Fruit fly (Drosophila melanogaster) whole organism, embryonic: ENCODE data around the gene CG12106.
A peak's percentile ranks its signal among the peaks of the same experiment; 100 is the strongest.

Experiments
- BtbVII ChIP-seq: fragments of 200-800 bp; sonication (Bioruptor generic); optimal IDR thresholded peaks from 3 replicates; lab custom pipeline; 2017; ENCODE audit warnings: missing biosample characterization, mild to moderate bottlenecking, missing genetic modification characterization
- Bteb2 ChIP-seq: fragments of 200-800 bp; sonication (Bioruptor generic); optimal IDR thresholded peaks from 2 replicates; lab custom pipeline; 2016; ENCODE audit warnings: missing biosample characterization, missing genetic modification characterization
- CG12744 ChIP-seq: fragments of 200-800 bp; sonication (Bioruptor generic); optimal IDR thresholded peaks from 2 replicates; lab custom pipeline; 2016; ENCODE audit warnings: missing biosample characterization, missing genetic modification characterization
- CG13296 ChIP-seq: fragments of 200-800 bp; sonication (Bioruptor generic); optimal IDR thresholded peaks from 3 replicates; lab custom pipeline; 2018; ENCODE audit warnings: missing biosample characterization, mild to moderate bottlenecking, missing genetic modification characterization
- CG14965 ChIP-seq: fragments of 200-800 bp; sonication (Bioruptor generic); optimal IDR thresholded peaks from 2 replicates; lab custom pipeline; 2016; ENCODE audit warnings: missing biosample characterization, missing genetic modification characterization, borderline replicate concordance
- CG1529 ChIP-seq: fragments of 200-800 bp; sonication (Bioruptor generic); optimal IDR thresholded peaks from 3 replicates; lab custom pipeline; 2018; ENCODE audit warnings: missing biosample characterization, missing genetic modification characterization
- CG2678 ChIP-seq: fragments of 200-800 bp; sonication (Bioruptor generic); optimal IDR thresholded peaks from 3 replicates; lab custom pipeline; 2019; ENCODE audit warnings: missing biosample characterization, mild to moderate bottlenecking, missing genetic modification characterization, moderate library complexity
- CG3407 ChIP-seq: fragments of 200-800 bp; sonication (Bioruptor generic); optimal IDR thresholded peaks from 2 replicates; lab custom pipeline; 2018; ENCODE audit warnings: missing biosample characterization, mild to moderate bottlenecking, missing genetic modification characterization
- CG4730 ChIP-seq: fragments of 200-800 bp; sonication (Bioruptor generic); IDR thresholded peaks from 2 replicates; pipeline ENCODE4 v1.3.6; 2022; ENCODE audit warnings: missing biosample characterization, missing genetic modification characterization
- CG6689 ChIP-seq: fragments of 200-800 bp; sonication (Bioruptor generic); IDR thresholded peaks from 2 replicates; pipeline ENCODE4 v1.3.6; 2022; ENCODE audit warnings: missing biosample characterization, missing genetic modification characterization
- CG7271 ChIP-seq: fragments of 200-800 bp; sonication (Bioruptor generic); optimal IDR thresholded peaks from 2 replicates; lab custom pipeline; 2018; ENCODE audit warnings: missing biosample characterization, mild to moderate bottlenecking, missing genetic modification characterization, moderate library complexity
- CG7928 ChIP-seq: fragments of 200-800 bp; sonication (Bioruptor generic); optimal IDR thresholded peaks from 2 replicates; lab custom pipeline; 2017; ENCODE audit warnings: missing biosample characterization, mild to moderate bottlenecking, missing genetic modification characterization
- CG8290 ChIP-seq, 3 experiments: fragments of 200-800 bp; sonication (Bioruptor generic); optimal IDR thresholded peaks; 2 replicates each; lab custom pipeline; 2016 to 2019; ENCODE audit warnings: missing biosample characterization in 3 of 3, missing genetic modification characterization in 3 of 3, mild to moderate bottlenecking in 2 of 3, moderate library complexity in 1 of 3
- CG8478 ChIP-seq: fragments of >200 bp; optimal IDR thresholded peaks from 2 replicates; lab custom pipeline; 2018
- CG8765 ChIP-seq: fragments of 200-800 bp; sonication (Bioruptor generic); IDR thresholded peaks from 2 replicates; pipeline ENCODE4 v1.3.6; 2022; ENCODE audit warnings: missing biosample characterization, missing genetic modification characterization
- CG8924 ChIP-seq: fragments of 200-800 bp; optimal IDR thresholded peaks from 3 replicates; lab custom pipeline; 2019; ENCODE audit warnings: missing biosample characterization, mild to moderate bottlenecking, missing genetic modification characterization, moderate library complexity
- CG8944 ChIP-seq: fragments of 200-800 bp; sonication (Bioruptor generic); optimal IDR thresholded peaks from 3 replicates; lab custom pipeline; 2016; ENCODE audit warnings: missing biosample characterization, missing genetic modification characterization
- CG9876 ChIP-seq: fragments of 200-800 bp; sonication (Bioruptor generic); optimal IDR thresholded peaks from 2 replicates; lab custom pipeline; 2016; ENCODE audit warnings: missing biosample characterization, missing genetic modification characterization
- Dek ChIP-seq: fragments of 200-800 bp; sonication (Bioruptor generic); optimal IDR thresholded peaks from 3 replicates; lab custom pipeline; 2019; ENCODE audit warnings: missing biosample characterization, mild to moderate bottlenecking, missing genetic modification characterization, moderate library complexity
- Dfd ChIP-seq, 2 experiments: fragments of >200 bp; optimal IDR thresholded peaks; 2 replicates each; lab custom pipeline; 2017; ENCODE audit warnings: missing biosample characterization in 2 of 2, missing genetic modification characterization in 2 of 2
- Drgx ChIP-seq: fragments of 200-800 bp; sonication (Bioruptor generic); IDR thresholded peaks from 2 replicates; pipeline ENCODE4 v1.3.6; 2022; ENCODE audit warnings: missing biosample characterization, missing genetic modification characterization
- Ets65A ChIP-seq: fragments of 200-800 bp; sonication (Bioruptor generic); peaks from one replicate; lab custom pipeline; 2016; ENCODE audit warnings: missing biosample characterization, missing genetic modification characterization
- Fer1 ChIP-seq: fragments of 200-800 bp; sonication (Bioruptor generic); optimal IDR thresholded peaks from 2 replicates; lab custom pipeline; 2017; ENCODE audit warnings: missing biosample characterization, mild to moderate bottlenecking, missing genetic modification characterization
- HHEX ChIP-seq: fragments of 200-800 bp; sonication (Bioruptor generic); optimal IDR thresholded peaks from 3 replicates; lab custom pipeline; 2017; ENCODE audit warnings: missing biosample characterization, mild to moderate bottlenecking, missing genetic modification characterization, missing genetic modification reagents
- HLH54F ChIP-seq: fragments of 200-800 bp; sonication (Bioruptor generic); optimal IDR thresholded peaks from 3 replicates; lab custom pipeline; 2016; ENCODE audit warnings: missing biosample characterization, missing genetic modification characterization
- Hand ChIP-seq: fragments of 200-800 bp; sonication (Bioruptor generic); optimal IDR thresholded peaks from 2 replicates; lab custom pipeline; 2017; ENCODE audit warnings: mild to moderate bottlenecking, missing biosample characterization, missing genetic modification reagents, missing genetic modification characterization
- Hmx ChIP-seq: fragments of 200-800 bp; sonication (Bioruptor generic); optimal IDR thresholded peaks from 2 replicates; lab custom pipeline; 2016; ENCODE audit warnings: missing biosample characterization, missing genetic modification characterization
- Hr39 ChIP-seq: fragments of >200 bp; optimal IDR thresholded peaks from 2 replicates; lab custom pipeline; 2017
- Lim3 ChIP-seq: fragments of 200-800 bp; sonication (Bioruptor generic); IDR thresholded peaks from 2 replicates; pipeline ENCODE4 v1.3.6; 2022; ENCODE audit warnings: missing biosample characterization, missing genetic modification characterization
- Usf ChIP-seq: fragments of 200-800 bp; sonication (Bioruptor generic); optimal IDR thresholded peaks from 2 replicates; lab custom pipeline; 2017; ENCODE audit warnings: missing genotype, missing biosample characterization, missing genetic modification characterization
- al ChIP-seq: fragments of 200-800 bp; sonication (Bioruptor generic); IDR thresholded peaks from 2 replicates; pipeline ENCODE4 v1.3.6; 2022; ENCODE audit warnings: missing biosample characterization, missing genetic modification characterization
- bab2 ChIP-seq: fragments of 200-800 bp; sonication (Bioruptor generic); optimal IDR thresholded peaks from 2 replicates; lab custom pipeline; 2016; ENCODE audit warnings: missing biosample characterization, missing genetic modification characterization
- bowl ChIP-seq: fragments of 200-800 bp; sonication (Bioruptor generic); IDR thresholded peaks from 2 replicates; pipeline ENCODE4 v1.3.6; 2022; ENCODE audit warnings: missing biosample characterization, missing genetic modification characterization
- caup ChIP-seq: fragments of 200-800 bp; sonication (Bioruptor generic); optimal IDR thresholded peaks from 3 replicates; lab custom pipeline; 2017; ENCODE audit warnings: missing biosample characterization, mild to moderate bottlenecking, missing genetic modification characterization, moderate library complexity; ENCODE audit not compliant: severe bottlenecking
- croc ChIP-seq: fragments of 200-800 bp; sonication (Bioruptor generic); conservative IDR thresholded peaks from 3 replicates; pipeline ENCODE4 v1.3.6; 2022; ENCODE audit warnings: missing biosample characterization, missing genetic modification characterization
- gcm ChIP-seq: fragments of 200-800 bp; sonication (Bioruptor generic); optimal IDR thresholded peaks from 2 replicates; lab custom pipeline; 2019; ENCODE audit warnings: missing biosample characterization, mild to moderate bottlenecking, missing genetic modification characterization, moderate library complexity
- schlank ChIP-seq: fragments of 200-800 bp; sonication (Bioruptor generic); optimal IDR thresholded peaks from 2 replicates; lab custom pipeline; 2018; ENCODE audit warnings: missing biosample characterization, mild to moderate bottlenecking, missing genetic modification characterization
- sens-2 ChIP-seq: fragments of 200-800 bp; sonication (Bioruptor generic); IDR thresholded peaks from 2 replicates; pipeline ENCODE4 v1.3.6; 2022; ENCODE audit warnings: missing biosample characterization, missing genetic modification characterization
- stc ChIP-seq: fragments of 200-800 bp; sonication (Bioruptor generic); IDR thresholded peaks from 2 replicates; pipeline ENCODE4 v1.3.6; 2022; ENCODE audit warnings: missing biosample characterization, missing genetic modification characterization
- usp ChIP-seq: fragments of >200 bp; optimal IDR thresholded peaks from 2 replicates; lab custom pipeline; 2017; ENCODE audit warnings: missing biosample characterization, missing genetic modification characterization
- vfl ChIP-seq: fragments of 200-800 bp; sonication (Bioruptor generic); optimal IDR thresholded peaks from 2 replicates; lab custom pipeline; 2016; ENCODE audit warnings: missing biosample characterization, missing genetic modification characterization
- vvl ChIP-seq: fragments of 200-800 bp; sonication (Bioruptor generic); IDR thresholded peaks from 2 replicates; pipeline ENCODE4 v1.3.6; 2022; ENCODE audit warnings: missing biosample characterization, missing genetic modification characterization
- wek ChIP-seq: fragments of 200-800 bp; sonication (Bioruptor generic); optimal IDR thresholded peaks from 3 replicates; lab custom pipeline; 2018; ENCODE audit warnings: missing biosample characterization, mild to moderate bottlenecking, missing genetic modification characterization, moderate library complexity
- yki ChIP-seq: fragments of >200 bp; optimal IDR thresholded peaks from 3 replicates; lab custom pipeline; 2018

Gene CG12106

dm6 chrX:9201866-9202681 is 8.4 kb downstream of the CG12106 start (continued):
- TF ChIP-seq Hand (GFP tag; lab: Kevin White, UChicago) (peak; percentile 72), CG2678 (tag; lab: Kevin White, UChicago) (peak; percentile 88), CG8924 (peak; percentile 84), CG6689 (GFP tag; lab: Robert Waterston, UW) (peak; percentile 92), Hr39 (lab: Kevin White, UChicago) (no peak), Hmx (GFP tag; lab: Kevin White, UChicago) (no peak), CG7271 (tag; lab: Kevin White, UChicago) (no peak), vfl (GFP tag; lab: Kevin White, UChicago) (no peak), CG9876 (GFP tag; lab: Kevin White, UChicago) (no peak), CG8478 (lab: Kevin White, UChicago) (no peak), vvl (GFP tag; lab: Robert Waterston, UW) (peak; percentile 82), CG12744 (GFP tag; lab: Kevin White, UChicago) (no peak), CG8290 (GFP tag; optimal IDR thresholded peaks at IDR 0.05; lab: Kevin White, UChicago) (no peak), CG8290 (tag; optimal IDR thresholded peaks at IDR 0.05; lab: Kevin White, UChicago) (peak in 1 of 2 experiments; percentile 84), croc (GFP tag; lab: Robert Waterston, UW) (peak; percentile 42; the same call in 1 of the 3 replicates), stc (GFP tag; lab: Robert Waterston, UW) (peak; percentile 69), Usf (GFP tag; lab: Kevin White, UChicago) (peak; percentile 76), bab2 (GFP tag; lab: Kevin White, UChicago) (peak; percentile 11), usp (GFP tag; lab: Kevin White, UChicago) (no peak), caup (GFP tag; lab: Kevin White, UChicago) (peak; percentile 87), bowl (peak; percentile 58; the same call in 1 of the 2 replicates), HLH54F (GFP tag; lab: Kevin White, UChicago) (peak; percentile 21), HHEX (GFP tag; lab: Kevin White, UChicago) (peak; percentile 86), gcm (GFP tag; lab: Kevin White, UChicago) (peak; percentile 19), wek (GFP tag; lab: Kevin White, UChicago) (no peak), CG4730 (GFP tag; lab: Robert Waterston, UW) (peak; percentile 78), al (GFP tag; lab: Robert Waterston, UW) (peak; percentile 92), BtbVII (GFP tag; lab: Kevin White, UChicago) (peak; percentile 80), Dfd (GFP tag; optimal IDR thresholded peaks at IDR 0.05; lab: Kevin White, UChicago) (no peak), Fer1 (GFP tag; lab: Kevin White, UChicago) (peak; percentile 82), CG13296 (GFP tag; lab: Kevin White, UChicago) (peak; percentile 64), CG3407 (GFP tag; lab: Kevin White, UChicago) (no peak), Lim3 (GFP tag; lab: Robert Waterston, UW) (no peak), Dek (tag; lab: Kevin White, UChicago) (peak; percentile 82), Ets65A (GFP tag; lab: Kevin White, UChicago) (no peak), yki (no peak), CG8765 (GFP tag; lab: Robert Waterston, UW) (peak; percentile 56; the same call in 1 of the 2 replicates), sens-2 (GFP tag; lab: Robert Waterston, UW) (no peak), Bteb2 (no peak), CG7928 (GFP tag; lab: Kevin White, UChicago) (peak; percentile 42), CG14965 (no peak), CG8944 (no peak), schlank (tag; lab: Kevin White, UChicago) (peak; percentile 78), CG1529 (no peak), Drgx (GFP tag; lab: Robert Waterston, UW) (peak; percentile 83)
- TF ChIP-seq, all 482 proteins: peak for 265
